Worm (Caenorhabditis elegans) whole organism, young adult: Measurements from ENCODE around the gene grl-7.

Experiments used
- B0336.3 ChIP-seq: fragments of 200-800 bp; sonication (Bioruptor generic); IDR thresholded peaks from 2 replicates; pipeline ENCODE4 v1.3.6; 2022; ENCODE audit warnings: missing genetic modification characterization, missing compliant biosample characterization
- C17E4.6 ChIP-seq: fragments of 200-800 bp; sonication (Bioruptor generic); IDR thresholded peaks from 2 replicates; pipeline ENCODE4 v1.3.6; 2022; ENCODE audit warnings: missing genetic modification reagents, missing genetic modification characterization, missing compliant biosample characterization
- F33H1.4 ChIP-seq: fragments of 200-800 bp; sonication (Bioruptor generic); IDR thresholded peaks from 2 replicates; pipeline ENCODE4 v1.3.6; 2022; ENCODE audit warnings: missing genetic modification reagents, missing genetic modification characterization, missing compliant biosample characterization
- F52B5.7 ChIP-seq: sonication (generic microtip); optimal IDR thresholded peaks from 2 replicates; lab custom pipeline; 2016; ENCODE audit warnings: mild to moderate bottlenecking, missing genetic modification characterization, missing compliant biosample characterization
- K12H6.12 ChIP-seq: fragments of 200-800 bp; sonication (Bioruptor generic); optimal IDR thresholded peaks from 2 replicates; lab custom pipeline; 2018; ENCODE audit warnings: mild to moderate bottlenecking, missing genetic modification characterization, missing compliant biosample characterization
- Y56A3A.18 ChIP-seq: fragments of 200-800 bp; sonication (Bioruptor generic); IDR thresholded peaks from 2 replicates; pipeline ENCODE4 v1.3.6; 2022; ENCODE audit warnings: missing genetic modification reagents, missing genetic modification characterization, missing compliant biosample characterization
- Y79H2A.3 ChIP-seq: fragments of 200-800 bp; sonication (Bioruptor generic); conservative IDR thresholded peaks from 2 replicates; pipeline ENCODE4 v1.3.6; 2022; ENCODE audit warnings: missing genetic modification reagents, missing genetic modification characterization, missing compliant biosample characterization
- Y95B8A.8 ChIP-seq: fragments of 200-800 bp; sonication (Bioruptor generic); IDR thresholded peaks from 2 replicates; pipeline ENCODE4 v1.3.6; 2022; ENCODE audit warnings: missing genetic modification reagents, missing genetic modification characterization, missing compliant biosample characterization
- akir-1 ChIP-seq: fragments of 200-800 bp; sonication (Bioruptor generic); optimal IDR thresholded peaks from 2 replicates; lab custom pipeline; 2018; ENCODE audit warnings: mild to moderate bottlenecking, missing genetic modification characterization, moderate library complexity, missing compliant biosample characterization
- athp-1 ChIP-seq: sonication (generic microtip); optimal IDR thresholded peaks from 2 replicates; lab custom pipeline; 2017; ENCODE audit warnings: mild to moderate bottlenecking, missing genetic modification characterization, missing compliant biosample characterization
- attf-5 ChIP-seq: fragments of 200-800 bp; sonication (Bioruptor generic); optimal IDR thresholded peaks from 2 replicates; lab custom pipeline; 2018; ENCODE audit warnings: mild to moderate bottlenecking, missing genetic modification characterization, missing compliant biosample characterization
- cebp-2 ChIP-seq: fragments of 200-800 bp; sonication (Bioruptor generic); IDR thresholded peaks from 2 replicates; pipeline ENCODE4 v1.3.6; 2022; ENCODE audit warnings: missing genetic modification characterization, missing compliant biosample characterization
- ceh-91 ChIP-seq: fragments of 200-800 bp; sonication (Bioruptor generic); IDR thresholded peaks from 2 replicates; pipeline ENCODE4 v1.3.6; 2022; ENCODE audit warnings: missing genetic modification reagents, missing genetic modification characterization, missing compliant biosample characterization
- dpff-1 ChIP-seq: sonication (generic microtip); optimal IDR thresholded peaks from 2 replicates; lab custom pipeline; 2017; ENCODE audit warnings: mild to moderate bottlenecking, missing genetic modification characterization, missing compliant biosample characterization
- dpl-1 ChIP-seq: fragments of 150-350 bp; optimal IDR thresholded peaks from 2 replicates; lab custom pipeline; 2014; ENCODE audit warnings: missing biosample characterization, missing genetic modification reagents, missing genetic modification characterization
- egl-18 ChIP-seq: fragments of 200-800 bp; sonication (Bioruptor generic); IDR thresholded peaks from 2 replicates; pipeline ENCODE4 v1.3.6; 2022; ENCODE audit warnings: missing genetic modification reagents, missing genetic modification characterization, missing compliant biosample characterization
- ekl-4 ChIP-seq: fragments of 200-800 bp; sonication (Bioruptor generic); IDR thresholded peaks from 2 replicates; pipeline ENCODE4 v1.3.6; 2022; ENCODE audit warnings: missing genetic modification reagents, missing genetic modification characterization, missing compliant biosample characterization
- hsf-1 ChIP-seq: fragments of 200-800 bp; sonication (Bioruptor generic); IDR thresholded peaks from 2 replicates; pipeline ENCODE4 v1.3.6; 2022; ENCODE audit warnings: missing genetic modification reagents, missing genetic modification characterization, missing compliant biosample characterization
- lir-1 ChIP-seq: fragments of 200-800 bp; sonication (Bioruptor generic); conservative IDR thresholded peaks from 2 replicates; pipeline ENCODE4 v1.3.6; 2022; ENCODE audit warnings: missing genetic modification reagents, missing genetic modification characterization, missing compliant biosample characterization
- madf-3 ChIP-seq: fragments of 200-800 bp; sonication (Bioruptor generic); IDR thresholded peaks from 2 replicates; pipeline ENCODE4 v1.3.6; 2022; ENCODE audit warnings: missing genetic modification reagents, missing genetic modification characterization, missing compliant biosample characterization
- madf-8 ChIP-seq: fragments of 200-800 bp; sonication (Bioruptor generic); conservative IDR thresholded peaks from 2 replicates; pipeline ENCODE4 v1.3.6; 2022; ENCODE audit warnings: missing genetic modification reagents, missing genetic modification characterization, missing compliant biosample characterization
- mes-4 ChIP-seq: sonication (generic microtip); optimal IDR thresholded peaks from 2 replicates; lab custom pipeline; 2016; ENCODE audit warnings: missing genotype, missing genetic modification characterization, missing compliant biosample characterization
- nfya-1 ChIP-seq: sonication (generic microtip); optimal IDR thresholded peaks from 2 replicates; lab custom pipeline; 2017; ENCODE audit warnings: antibody characterized with exemption, missing compliant biosample characterization, missing genetic modification characterization, borderline replicate concordance; ENCODE audit not compliant: insufficient read depth
- nhr-80 ChIP-seq: sonication (generic microtip); optimal IDR thresholded peaks from 2 replicates; lab custom pipeline; 2016; ENCODE audit warnings: missing genetic modification characterization, missing compliant biosample characterization
- pbrm-1 ChIP-seq: fragments of 200-800 bp; sonication (Bioruptor generic); IDR thresholded peaks from 2 replicates; pipeline ENCODE4 v1.3.6; 2022; ENCODE audit warnings: missing genetic modification reagents, missing genetic modification characterization, missing compliant biosample characterization
- pha-4 ChIP-seq: fragments of 150-350 bp; sonication (generic microtip); optimal IDR thresholded peaks from 2 replicates; lab custom pipeline; 2014; ENCODE audit warnings: missing biosample characterization, missing genetic modification reagents, missing genetic modification characterization
- snpc-1.1 ChIP-seq: sonication (generic microtip); optimal IDR thresholded peaks from 2 replicates; lab custom pipeline; 2017; ENCODE audit warnings: missing genetic modification characterization, mild to moderate bottlenecking, missing compliant biosample characterization, antibody characterized with exemption, moderate library complexity, missing genotype, missing genetic modification reagents; ENCODE audit not compliant: insufficient read depth
- snpc-1.3 ChIP-seq: sonication (generic microtip); optimal IDR thresholded peaks from 2 replicates; lab custom pipeline; 2017; ENCODE audit warnings: missing genetic modification characterization, mild to moderate bottlenecking, missing compliant biosample characterization, antibody characterized with exemption, moderate library complexity, missing genotype, missing genetic modification reagents; ENCODE audit not compliant: insufficient read depth
- somi-1 ChIP-seq: fragments of 200-800 bp; sonication (Bioruptor generic); optimal IDR thresholded peaks from 2 replicates; lab custom pipeline; 2018; ENCODE audit warnings: mild to moderate bottlenecking, missing genetic modification characterization, missing compliant biosample characterization
- sptf-2 ChIP-seq: fragments of 200-800 bp; sonication (Bioruptor generic); optimal IDR thresholded peaks from 2 replicates; lab custom pipeline; 2018; ENCODE audit warnings: mild to moderate bottlenecking, missing genetic modification characterization, missing compliant biosample characterization
- tlf-1 ChIP-seq: fragments of 200-800 bp; sonication (Bioruptor generic); optimal IDR thresholded peaks from 2 replicates; lab custom pipeline; 2018; ENCODE audit warnings: mild to moderate bottlenecking, missing genetic modification characterization, missing compliant biosample characterization
- ztf-22 ChIP-seq: fragments of 200-800 bp; sonication (Bioruptor generic); optimal IDR thresholded peaks from 2 replicates; lab custom pipeline; 2018; ENCODE audit warnings: mild to moderate bottlenecking, missing genetic modification characterization, moderate library complexity, missing compliant biosample characterization
- ztf-28 ChIP-seq: fragments of 200-800 bp; sonication (Bioruptor generic); IDR thresholded peaks from 2 replicates; pipeline ENCODE4 v1.3.6; 2022; ENCODE audit warnings: missing genetic modification reagents, missing genetic modification characterization, missing compliant biosample characterization

Gene grl-7

ce11 chrV:11314025-11314880 is 32.6 kb downstream of the grl-7 start (continued):
- TF ChIP-seq akir-1 (GFP tag; lab: Kevin White, UChicago), result peak; percentile 86
- TF ChIP-seq Y79H2A.3 (GFP tag; lab: Robert Waterston, UW), result peak; percentile 93
- peak; percentile 78 for TF ChIP-seq hsf-1 (GFP tag; lab: Robert Waterston, UW)
- peak; percentile 83 for TF ChIP-seq lir-1 (GFP tag; lab: Robert Waterston, UW)
- peak; percentile 93 for TF ChIP-seq tlf-1 (GFP tag; lab: Kevin White, UChicago)
- TF ChIP-seq ceh-91 (GFP tag; lab: Robert Waterston, UW), result peak; percentile 65
- peak; percentile 61 for TF ChIP-seq dpl-1 (GFP tag; lab: Kevin White, UChicago)
- no peak for TF ChIP-seq pha-4
- peak; percentile 97 for TF ChIP-seq snpc-1.3
- TF ChIP-seq Y56A3A.18 (GFP tag; lab: Robert Waterston, UW), result peak; percentile 99
- TF ChIP-seq mes-4 (tag; lab: Kevin White, UChicago), result peak; percentile 95
- peak; percentile 95 for TF ChIP-seq ztf-28 (GFP tag; lab: Robert Waterston, UW)
- peak; percentile 100 for TF ChIP-seq F52B5.7 (tag; lab: Kevin White, UChicago)
- peak; percentile 99 for TF ChIP-seq cebp-2 (GFP tag; lab: Robert Waterston, UW)
- peak; percentile 94 for TF ChIP-seq pbrm-1 (GFP tag; lab: Robert Waterston, UW)

- no peak for TF ChIP-seq snpc-1.1
- TF ChIP-seq mes-4 (tag; lab: Kevin White, UChicago), result no peak
- no peak for TF ChIP-seq pha-4
- TF ChIP-seq B0336.3, result no peak
- no peak for TF ChIP-seq ekl-4 (GFP tag; lab: Robert Waterston, UW)
- TF ChIP-seq nfya-1, result no peak
- TF ChIP-seq attf-5 (GFP tag; lab: Kevin White, UChicago), result no peak
- TF ChIP-seq sptf-2 (GFP tag; lab: Kevin White, UChicago), result no peak
Measured at ce11 chrV:11312904-11313303, 33.9 kb downstream of the grl-7 start.

ce11 chrV:11311013-11311472 is 35.8 kb downstream of the grl-7 start, which contains the start of gene T03F7.7:
TSS of gene T03F7.7 (plus strand) at chrV:11311422.
- TF ChIP-seq nhr-80 (tag; lab: Kevin White, UChicago) (peak; percentile 92), athp-1 (tag; lab: Kevin White, UChicago) (no peak), egl-18 (GFP tag; lab: Robert Waterston, UW) (no peak)

DNA sequence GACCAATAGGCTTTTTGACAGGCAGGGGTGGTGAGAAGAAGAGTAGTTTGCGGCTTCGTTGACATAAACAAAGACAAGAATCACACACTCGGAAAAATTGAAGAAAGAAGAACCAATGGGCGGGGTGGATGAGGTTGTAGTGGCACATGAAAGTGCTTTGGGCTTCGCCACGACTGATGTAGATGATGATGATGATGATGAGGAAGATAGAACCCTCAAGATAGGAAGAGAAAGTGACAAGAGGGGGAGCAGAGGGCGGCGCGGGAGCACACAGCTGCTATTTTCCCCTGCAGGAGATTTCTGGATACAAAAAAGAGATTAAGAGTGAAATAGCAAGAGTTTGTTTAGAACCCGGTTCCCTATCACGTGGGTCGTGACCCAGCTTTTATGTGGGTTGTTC is 37.9 kb downstream of the grl-7 start:
- TF ChIP-seq somi-1 (GFP tag; lab: Kevin White, UChicago), result peak; percentile 15
- TF ChIP-seq madf-3, result no peak
- peak; percentile 17 for TF ChIP-seq K12H6.12 (tag; lab: Kevin White, UChicago)
- no peak for TF ChIP-seq dpff-1 (tag; lab: Kevin White, UChicago)
- TF ChIP-seq F33H1.4, result no peak

- no peak for TF ChIP-seq ceh-91 (GFP tag; lab: Robert Waterston, UW)
- no peak for TF ChIP-seq ztf-22 (GFP tag; lab: Kevin White, UChicago)
- TF ChIP-seq Y56A3A.18 (GFP tag; lab: Robert Waterston, UW), result no peak
- TF ChIP-seq Y95B8A.8 (GFP tag; lab: Robert Waterston, UW), result no peak
- TF ChIP-seq madf-8 (GFP tag; lab: Robert Waterston, UW), result no peak
- TF ChIP-seq C17E4.6 (GFP tag; lab: Robert Waterston, UW), result no peak
Measured at ce11 chrV:11308346-11308745, 38.5 kb downstream of the grl-7 start, which contains the start of gene snf-11. TSS of gene snf-11 (minus strand) at chrV:11308446.
